Fruit fly (Drosophila melanogaster) whole organism, embryonic: ENCODE results near the gene Chchd2.

Experiments used
- B-H2 ChIP-seq: fragments of 200-800 bp; sonication (Bioruptor generic); optimal IDR thresholded peaks from 2 replicates; lab custom pipeline; 2018; ENCODE audit warnings: missing biosample characterization, mild to moderate bottlenecking, missing genetic modification characterization
- CG12155 ChIP-seq: fragments of 200-800 bp; sonication (Bioruptor generic); optimal IDR thresholded peaks from 3 replicates; lab custom pipeline; 2016; ENCODE audit warnings: missing biosample characterization, missing genetic modification characterization
- CG12236 ChIP-seq: fragments of 200-800 bp; sonication (Bioruptor generic); optimal IDR thresholded peaks from 2 replicates; lab custom pipeline; 2016; ENCODE audit warnings: missing biosample characterization, missing genetic modification characterization
- CG12391 ChIP-seq: fragments of 200-800 bp; sonication (Bioruptor generic); optimal IDR thresholded peaks from 3 replicates; lab custom pipeline; 2018; ENCODE audit warnings: missing biosample characterization, mild to moderate bottlenecking, missing genetic modification characterization, moderate library complexity
- CG13287 ChIP-seq: fragments of 200-800 bp; sonication (Bioruptor generic); IDR thresholded peaks from 2 replicates; pipeline ENCODE4 v1.3.6; 2022; ENCODE audit warnings: missing biosample characterization, missing genetic modification characterization; ENCODE audit not compliant: partially characterized antibody
- CG13296 ChIP-seq: fragments of 200-800 bp; sonication (Bioruptor generic); optimal IDR thresholded peaks from 3 replicates; lab custom pipeline; 2018; ENCODE audit warnings: missing biosample characterization, mild to moderate bottlenecking, missing genetic modification characterization
- CG13624 ChIP-seq: fragments of 200-800 bp; sonication (Bioruptor generic); optimal IDR thresholded peaks from 2 replicates; lab custom pipeline; 2016; ENCODE audit warnings: missing biosample characterization, missing genetic modification characterization
- CG15479 ChIP-seq: fragments of 200-800 bp; sonication (Bioruptor generic); optimal IDR thresholded peaks from 3 replicates; lab custom pipeline; 2019; ENCODE audit warnings: missing biosample characterization, mild to moderate bottlenecking, missing genetic modification characterization, moderate library complexity
- CG15696 ChIP-seq: fragments of 200-800 bp; sonication (Bioruptor generic); optimal IDR thresholded peaks from 2 replicates; lab custom pipeline; 2019; ENCODE audit warnings: missing biosample characterization, mild to moderate bottlenecking, missing genetic modification characterization, moderate library complexity
- CG1603 ChIP-seq: fragments of 200-800 bp; sonication (Bioruptor generic); optimal IDR thresholded peaks from 2 replicates; lab custom pipeline; 2019; ENCODE audit warnings: missing biosample characterization, mild to moderate bottlenecking, missing genetic modification characterization, moderate library complexity
- CG17568 ChIP-seq: fragments of 200-800 bp; sonication (Bioruptor generic); optimal IDR thresholded peaks from 2 replicates; lab custom pipeline; 2018; ENCODE audit warnings: missing biosample characterization, mild to moderate bottlenecking, missing genetic modification characterization, moderate library complexity
- CG18011 ChIP-seq: fragments of 200-800 bp; sonication (Bioruptor generic); optimal IDR thresholded peaks from 2 replicates; lab custom pipeline; 2017; ENCODE audit warnings: missing biosample characterization, missing genetic modification characterization, mild to moderate bottlenecking, moderate library complexity, missing genotype
- CG2120 ChIP-seq: fragments of 200-800 bp; sonication (Bioruptor generic); optimal IDR thresholded peaks from 3 replicates; lab custom pipeline; 2016; ENCODE audit warnings: missing biosample characterization, missing genetic modification characterization
- CG2202 ChIP-seq: fragments of 200-800 bp; sonication (Bioruptor generic); optimal IDR thresholded peaks from 2 replicates; lab custom pipeline; 2018; ENCODE audit warnings: missing biosample characterization, mild to moderate bottlenecking, missing genetic modification characterization
- CG3163 ChIP-seq: fragments of 200-800 bp; sonication (Bioruptor generic); optimal IDR thresholded peaks from 3 replicates; lab custom pipeline; 2016; ENCODE audit warnings: missing biosample characterization, missing genetic modification characterization
- CG3847 ChIP-seq: fragments of 200-800 bp; sonication (Bioruptor generic); IDR thresholded peaks from 2 replicates; pipeline ENCODE4 v1.3.6; 2022; ENCODE audit warnings: missing biosample characterization, missing genetic modification characterization
- CG4282 ChIP-seq: fragments of 200-800 bp; sonication (Bioruptor generic); optimal IDR thresholded peaks from 2 replicates; lab custom pipeline; 2016; ENCODE audit warnings: missing biosample characterization, missing genetic modification characterization
- CG4730 ChIP-seq: fragments of 200-800 bp; sonication (Bioruptor generic); IDR thresholded peaks from 2 replicates; pipeline ENCODE4 v1.3.6; 2022; ENCODE audit warnings: missing biosample characterization, missing genetic modification characterization
- CG4820 ChIP-seq: fragments of 200-800 bp; sonication (Bioruptor generic); optimal IDR thresholded peaks from 3 replicates; lab custom pipeline; 2016; ENCODE audit warnings: missing biosample characterization, missing genetic modification characterization
- CG7271 ChIP-seq: fragments of 200-800 bp; sonication (Bioruptor generic); optimal IDR thresholded peaks from 2 replicates; lab custom pipeline; 2018; ENCODE audit warnings: missing biosample characterization, mild to moderate bottlenecking, missing genetic modification characterization, moderate library complexity
- CG7556 ChIP-seq: fragments of 200-800 bp; sonication (Bioruptor generic); optimal IDR thresholded peaks from 2 replicates; lab custom pipeline; 2017; ENCODE audit warnings: missing biosample characterization, mild to moderate bottlenecking, missing genetic modification characterization
- CG9727 ChIP-seq: fragments of 200-800 bp; sonication (Bioruptor generic); optimal IDR thresholded peaks from 3 replicates; lab custom pipeline; 2017; ENCODE audit warnings: missing biosample characterization, mild to moderate bottlenecking, missing genetic modification characterization
- CrebB ChIP-seq: fragments of 200-800 bp; sonication (Bioruptor generic); optimal IDR thresholded peaks from 3 replicates; lab custom pipeline; 2018; ENCODE audit warnings: missing biosample characterization, mild to moderate bottlenecking, missing genetic modification characterization
- D19A ChIP-seq: fragments of 200-800 bp; optimal IDR thresholded peaks from 3 replicates; lab custom pipeline; 2019; ENCODE audit warnings: missing biosample characterization, mild to moderate bottlenecking, missing genetic modification characterization, moderate library complexity
- Ets65A ChIP-seq: fragments of 200-800 bp; sonication (Bioruptor generic); peaks from one replicate; lab custom pipeline; 2016; ENCODE audit warnings: missing biosample characterization, missing genetic modification characterization
- HLH4C ChIP-seq: fragments of 200-800 bp; sonication (Bioruptor generic); IDR thresholded peaks from 3 replicates; pipeline ENCODE4 v1.3.6; 2022; ENCODE audit warnings: missing biosample characterization, missing genetic modification characterization; ENCODE audit not compliant: partially characterized antibody
- Hr3 ChIP-seq: fragments of 200-800 bp; sonication (Bioruptor generic); optimal IDR thresholded peaks from 3 replicates; lab custom pipeline; 2016; ENCODE audit warnings: missing biosample characterization, missing genetic modification characterization
- Lpt ChIP-seq: fragments of >200 bp; optimal IDR thresholded peaks from 2 replicates; lab custom pipeline; 2018; ENCODE audit warnings: missing biosample characterization, missing genetic modification characterization
- MTF-1 ChIP-seq: fragments of 200-800 bp; sonication (Bioruptor generic); optimal IDR thresholded peaks from 2 replicates; lab custom pipeline; 2018; ENCODE audit warnings: missing biosample characterization, mild to moderate bottlenecking, missing genetic modification characterization, borderline replicate concordance
- Meics ChIP-seq: fragments of 200-800 bp; sonication (Bioruptor generic); optimal IDR thresholded peaks from 2 replicates; lab custom pipeline; 2017; ENCODE audit warnings: missing biosample characterization, mild to moderate bottlenecking, missing genetic modification characterization
- Sox102F ChIP-seq: fragments of 200-800 bp; sonication (Bioruptor generic); optimal IDR thresholded peaks from 2 replicates; lab custom pipeline; 2018; ENCODE audit warnings: missing biosample characterization, mild to moderate bottlenecking, missing genetic modification characterization, moderate library complexity
- Ssrp ChIP-seq: fragments of 200-800 bp; sonication (Bioruptor generic); optimal IDR thresholded peaks from 2 replicates; lab custom pipeline; 2018; ENCODE audit warnings: missing biosample characterization, mild to moderate bottlenecking, missing genetic modification characterization, moderate library complexity
- Xrp1 ChIP-seq: fragments of 200-800 bp; sonication (Bioruptor generic); IDR thresholded peaks from 2 replicates; pipeline ENCODE4 v1.3.6; 2022; ENCODE audit warnings: missing biosample characterization, missing genetic modification characterization
- az2 ChIP-seq: fragments of 200-800 bp; sonication (Bioruptor generic); optimal IDR thresholded peaks from 3 replicates; lab custom pipeline; 2016; ENCODE audit warnings: missing biosample characterization, missing genetic modification characterization
- bab2 ChIP-seq: fragments of 200-800 bp; sonication (Bioruptor generic); optimal IDR thresholded peaks from 2 replicates; lab custom pipeline; 2016; ENCODE audit warnings: missing biosample characterization, missing genetic modification characterization
- bigmax ChIP-seq: fragments of 200-800 bp; sonication (Bioruptor generic); optimal IDR thresholded peaks from 2 replicates; lab custom pipeline; 2018; ENCODE audit warnings: missing biosample characterization, mild to moderate bottlenecking, missing genetic modification characterization
- btn ChIP-seq: fragments of 200-800 bp; sonication (Bioruptor generic); optimal IDR thresholded peaks from 2 replicates; lab custom pipeline; 2016; ENCODE audit warnings: missing biosample characterization, missing genetic modification characterization
- dmrt11E ChIP-seq: fragments of 200-800 bp; sonication (Bioruptor generic); optimal IDR thresholded peaks from 3 replicates; lab custom pipeline; 2018; ENCODE audit warnings: missing biosample characterization, mild to moderate bottlenecking, missing genetic modification characterization, moderate library complexity
- eyg ChIP-seq: fragments of 200-800 bp; sonication (Bioruptor generic); optimal IDR thresholded peaks from 3 replicates; lab custom pipeline; 2016; ENCODE audit warnings: missing biosample characterization, missing genetic modification characterization
- gfzf ChIP-seq: fragments of 200-800 bp; sonication (Bioruptor generic); optimal IDR thresholded peaks from 2 replicates; lab custom pipeline; 2016; ENCODE audit warnings: missing biosample characterization, mild to moderate bottlenecking, missing genetic modification characterization, moderate library complexity
- h ChIP-seq: fragments of >200 bp; optimal IDR thresholded peaks from 2 replicates; lab custom pipeline; 2017
- lbe ChIP-seq: fragments of 200-800 bp; sonication (Bioruptor generic); optimal IDR thresholded peaks from 2 replicates; lab custom pipeline; 2016; ENCODE audit warnings: missing biosample characterization, mild to moderate bottlenecking, missing genetic modification characterization
- mam ChIP-seq: fragments of 200-800 bp; sonication (Bioruptor generic); optimal IDR thresholded peaks from 3 replicates; lab custom pipeline; 2016; ENCODE audit warnings: missing biosample characterization, missing genetic modification characterization
- nmo ChIP-seq: fragments of 200-800 bp; sonication (Bioruptor generic); optimal IDR thresholded peaks from 2 replicates; lab custom pipeline; 2018; ENCODE audit warnings: missing biosample characterization, mild to moderate bottlenecking, missing genetic modification characterization, moderate library complexity
- nom ChIP-seq: fragments of 200-800 bp; sonication (Bioruptor generic); optimal IDR thresholded peaks from 2 replicates; lab custom pipeline; 2017; ENCODE audit warnings: missing biosample characterization, missing genetic modification characterization, mild to moderate bottlenecking, moderate library complexity, missing genetic modification reagents
- onecut ChIP-seq: fragments of 200-800 bp; sonication (Bioruptor generic); IDR thresholded peaks from 2 replicates; pipeline ENCODE4 v1.3.6; 2022; ENCODE audit warnings: missing biosample characterization, missing genetic modification characterization
- pnt ChIP-seq: fragments of 200-800 bp; sonication (Bioruptor generic); optimal IDR thresholded peaks from 3 replicates; lab custom pipeline; 2016; ENCODE audit warnings: missing biosample characterization, missing genetic modification characterization
- ssp ChIP-seq: fragments of 200-800 bp; sonication (Bioruptor generic); IDR thresholded peaks from 2 replicates; pipeline ENCODE4 v1.3.6; 2022; ENCODE audit warnings: missing biosample characterization, missing genetic modification characterization
- stwl ChIP-seq: fragments of 200-800 bp; sonication (Bioruptor generic); optimal IDR thresholded peaks from 3 replicates; lab custom pipeline; 2018; ENCODE audit warnings: missing biosample characterization, mild to moderate bottlenecking, missing genetic modification characterization, moderate library complexity
- trem ChIP-seq: fragments of 200-800 bp; optimal IDR thresholded peaks from 3 replicates; lab custom pipeline; 2019; ENCODE audit warnings: missing biosample characterization, mild to moderate bottlenecking, missing genetic modification characterization, moderate library complexity

The Chchd2 gene

dm6 chrX:17142940-17143534 is 5.8 kb upstream of the Chchd2 start, which contains the start of the genes mei-217 and mei-218 (continued):
- TF ChIP-seq CG4820 (GFP tag; lab: Kevin White, UChicago) = no peak
- no peak for TF ChIP-seq Sox102F
- no peak for TF ChIP-seq CG17568 (GFP tag; lab: Kevin White, UChicago)
- TF ChIP-seq az2 (GFP tag; lab: Kevin White, UChicago) = no peak
- peak; percentile 50 for TF ChIP-seq Ets65A (GFP tag; lab: Kevin White, UChicago)
- peak; percentile 56 for TF ChIP-seq CG12391 (tag; lab: Kevin White, UChicago)
- TF ChIP-seq stwl (tag; lab: Kevin White, UChicago) = peak; percentile 59
- no peak for TF ChIP-seq pnt (GFP tag; lab: Kevin White, UChicago)
- no peak for TF ChIP-seq CG7556
- TF ChIP-seq D19A (tag; lab: Kevin White, UChicago) = no peak
- no peak for TF ChIP-seq CG7271 (tag; lab: Kevin White, UChicago)
- peak; percentile 37 for TF ChIP-seq Ssrp
- no peak for TF ChIP-seq B-H2 (GFP tag; lab: Kevin White, UChicago)
- no peak for TF ChIP-seq CG12236 (GFP tag; lab: Kevin White, UChicago)
- TF ChIP-seq onecut (GFP tag; lab: Robert Waterston, UW) = no peak
- TF ChIP-seq Meics = no peak
- TF ChIP-seq CG3847 (GFP tag; lab: Robert Waterston, UW) = peak; percentile 28; the same call in 1 of the 2 replicates
- peak; percentile 70 for TF ChIP-seq HLH4C
- TF ChIP-seq CG13287 (GFP tag; lab: Robert Waterston, UW) = peak; percentile 71
- peak; percentile 27 for TF ChIP-seq gfzf (GFP tag; lab: Kevin White, UChicago)
- TF ChIP-seq h (lab: Kevin White, UChicago) = no peak
- no peak for TF ChIP-seq CG15479
- TF ChIP-seq Hr3 (GFP tag; lab: Kevin White, UChicago) = no peak
- no peak for TF ChIP-seq CG3163 (GFP tag; lab: Kevin White, UChicago)
- peak; percentile 35; the same call in 1 of the 2 replicates for TF ChIP-seq Xrp1
- TF ChIP-seq CG13296 (GFP tag; lab: Kevin White, UChicago) = no peak
- no peak for TF ChIP-seq CG13624 (GFP tag; lab: Kevin White, UChicago)
- no peak for TF ChIP-seq CG12155 (GFP tag; lab: Kevin White, UChicago)
- no peak for TF ChIP-seq CG4730 (GFP tag; lab: Robert Waterston, UW)
- TF ChIP-seq CG4282 (GFP tag; lab: Kevin White, UChicago) = no peak
- no peak for TF ChIP-seq nmo
- TF ChIP-seq CG2202 (tag; lab: Kevin White, UChicago) = no peak
- TF ChIP-seq CG2120 (GFP tag; lab: Kevin White, UChicago) = peak; percentile 26
- no peak for TF ChIP-seq lbe (GFP tag; lab: Kevin White, UChicago)
- no peak for TF ChIP-seq Lpt (GFP tag; lab: Kevin White, UChicago)
- peak; percentile 8 for TF ChIP-seq mam
- TF ChIP-seq nom = no peak
- no peak for TF ChIP-seq CG1603 (tag; lab: Kevin White, UChicago)
- TF ChIP-seq bigmax = peak; percentile 71
- TF ChIP-seq eyg (GFP tag; lab: Kevin White, UChicago) = no peak
- TF ChIP-seq CG9727 = no peak
- TF ChIP-seq MTF-1 (GFP tag; lab: Kevin White, UChicago) = no peak
- TF ChIP-seq btn (GFP tag; lab: Kevin White, UChicago) = no peak
- no peak for TF ChIP-seq CrebB (tag; lab: Kevin White, UChicago)
- peak; percentile 25 for TF ChIP-seq dmrt11E (tag; lab: Kevin White, UChicago)
- no peak for TF ChIP-seq CG18011 (GFP tag; lab: Kevin White, UChicago)
- TF ChIP-seq ssp = 0 out of 2 replicates have a peak, but pooled peaks have one; percentile 11
- peak; percentile 8 for TF ChIP-seq CG15696 (tag; lab: Kevin White, UChicago)
- peak; percentile 4 for TF ChIP-seq bab2 (GFP tag; lab: Kevin White, UChicago)
- peak; percentile 63 for TF ChIP-seq trem (tag; lab: Kevin White, UChicago)
